Fruit fly (Drosophila melanogaster): ENCODE measurements around the gene promL.

DNA sequence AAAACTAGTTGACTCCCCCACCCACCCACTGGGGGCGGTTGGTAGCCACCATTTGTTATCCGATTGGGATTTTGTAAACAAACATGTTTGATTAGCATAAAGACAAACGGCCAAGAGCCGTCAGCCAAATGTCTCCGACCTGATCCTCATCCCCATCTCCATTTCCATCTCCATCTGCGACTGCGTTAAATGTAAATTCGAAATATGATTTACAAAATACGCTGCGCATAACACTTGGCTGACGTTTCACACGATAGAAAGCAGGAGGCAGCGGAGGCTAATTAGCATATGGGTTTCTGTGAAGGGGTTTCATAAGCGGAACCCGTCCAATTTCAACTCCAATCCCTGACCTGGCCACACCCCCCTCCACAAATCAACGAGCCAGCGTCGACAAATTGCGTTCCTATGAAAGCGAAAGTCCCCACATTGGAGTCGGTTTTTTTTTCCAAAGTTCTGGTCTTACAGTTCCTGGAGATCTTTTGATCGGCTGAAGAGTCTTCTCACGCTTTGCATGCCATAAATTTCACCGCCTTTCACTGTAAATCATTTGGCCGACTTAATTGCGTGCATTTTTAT lies 19.4 kb downstream of the promL start:
- TF ChIP-seq Med (GFP tag) (no peak), lilli (GFP tag; optimal IDR thresholded peaks at IDR 0.05) (no peak), ara (GFP tag; IDR thresholded peaks at IDR 0.05) (no peak), kay (GFP tag; optimal IDR thresholded peaks at IDR 0.05) (no peak), Max (GFP tag; optimal IDR thresholded peaks at IDR 0.05) (no peak), GATAe (GFP tag; conservative IDR thresholded peaks at IDR 0.05) (no peak)
